Fruit fly (Drosophila melanogaster): ENCODE results near the gene Dh44.

dm6 chr3R:9598099-9598498 is 39.9 kb upstream of the Dh44 start:
- no peak for TF ChIP-seq psq (optimal IDR thresholded peaks at IDR 0.05)
- no peak for TF ChIP-seq Dll (optimal IDR thresholded peaks at IDR 0.05)
- no peak for TF ChIP-seq EcR (GFP tag; optimal IDR thresholded peaks at IDR 0.05)
- no peak for TF ChIP-seq usp (GFP tag; optimal IDR thresholded peaks at IDR 0.05)
- TF ChIP-seq CG8478 (optimal IDR thresholded peaks at IDR 0.05) = no peak

Measured in whole organism.